Worm (Caenorhabditis elegans): Measurements from ENCODE around the gene nhr-117.

Gene nhr-117

DNA sequence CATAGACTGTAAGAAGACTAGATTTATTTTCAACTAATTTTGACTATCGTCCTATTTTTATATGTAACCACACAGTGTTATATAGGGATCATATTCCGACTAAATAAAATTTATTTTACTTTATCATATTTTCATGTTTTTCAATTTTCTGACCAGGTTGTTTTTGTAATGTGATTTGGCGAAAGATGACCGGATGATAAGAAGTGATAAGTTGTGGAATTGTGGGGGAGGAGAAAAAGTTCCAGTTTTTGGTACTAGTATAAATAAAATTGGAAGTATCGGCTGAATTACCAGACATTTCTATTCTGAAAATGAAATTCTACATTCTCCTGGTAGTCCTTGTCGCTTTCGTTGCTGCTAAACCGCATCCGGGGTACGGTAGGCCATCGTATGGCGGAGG is 35.9 kb downstream of the nhr-117 start, which contains the start of gene F16B4.7:
Gene F16B4.7 (plus strand): TSS at position 301 of the 400 bp plus-strand sequence.
- TF ChIP-seq F10E7.11 (tag; optimal IDR thresholded peaks at IDR 0.05): no peak

DNA sequence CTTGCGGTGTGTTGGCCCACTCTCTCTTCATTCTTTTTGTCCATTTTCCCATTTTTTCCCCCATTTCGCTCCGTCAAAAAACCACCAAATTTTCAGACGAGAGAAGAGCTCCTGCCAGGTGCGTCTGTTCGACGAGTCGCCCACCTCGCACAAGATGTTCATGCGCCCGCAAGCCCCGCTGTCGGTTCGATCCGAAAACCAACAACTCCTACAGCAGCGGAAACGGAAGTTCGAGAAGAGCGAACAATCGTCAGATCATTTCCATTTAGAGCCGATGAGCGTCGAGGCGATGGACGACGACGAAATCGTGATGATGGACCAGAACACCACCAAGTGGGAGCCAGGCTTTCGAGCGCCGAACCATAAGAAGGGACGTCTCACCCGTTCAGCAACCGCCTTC is 38.1 kb downstream of the nhr-117 start:
- TF ChIP-seq zfh-2 (GFP tag; conservative IDR thresholded peaks at IDR 0.05) (peak; percentile 51), ceh-100 (GFP tag; IDR thresholded peaks at IDR 0.05) (no peak)

ce11 chrV:1579790-1580189 is 41.5 kb downstream of the nhr-117 start:
- TF ChIP-seq ztf-26 (tag; optimal IDR thresholded peaks at IDR 0.05) (no peak), mxl-1 (tag; optimal IDR thresholded peaks at IDR 0.05) (no peak), cebp-2 (GFP tag; IDR thresholded peaks at IDR 0.05) (no peak), F52B5.7 (tag; optimal IDR thresholded peaks at IDR 0.05) (no peak), ama-1 (optimal IDR thresholded peaks at IDR 0.05) (no peak), ama-1 (GFP tag; optimal IDR thresholded peaks at IDR 0.05) (no peak), hsf-1 (GFP tag; IDR thresholded peaks at IDR 0.05) (no peak), somi-1 (GFP tag; optimal IDR thresholded peaks at IDR 0.05) (no peak), let-526 (GFP tag; IDR thresholded peaks at IDR 0.05) (no peak), atf-7 (tag; optimal IDR thresholded peaks at IDR 0.05) (no peak), rpc-1 (optimal IDR thresholded peaks at IDR 0.05) (no peak), rpc-1 (tag; optimal IDR thresholded peaks at IDR 0.05) (no peak), T07F8.4 (tag; optimal IDR thresholded peaks at IDR 0.05) (no peak), nhr-179 (tag; optimal IDR thresholded peaks at IDR 0.05) (no peak), dox-1 (GFP tag; IDR thresholded peaks at IDR 0.05) (no peak)

DNA sequence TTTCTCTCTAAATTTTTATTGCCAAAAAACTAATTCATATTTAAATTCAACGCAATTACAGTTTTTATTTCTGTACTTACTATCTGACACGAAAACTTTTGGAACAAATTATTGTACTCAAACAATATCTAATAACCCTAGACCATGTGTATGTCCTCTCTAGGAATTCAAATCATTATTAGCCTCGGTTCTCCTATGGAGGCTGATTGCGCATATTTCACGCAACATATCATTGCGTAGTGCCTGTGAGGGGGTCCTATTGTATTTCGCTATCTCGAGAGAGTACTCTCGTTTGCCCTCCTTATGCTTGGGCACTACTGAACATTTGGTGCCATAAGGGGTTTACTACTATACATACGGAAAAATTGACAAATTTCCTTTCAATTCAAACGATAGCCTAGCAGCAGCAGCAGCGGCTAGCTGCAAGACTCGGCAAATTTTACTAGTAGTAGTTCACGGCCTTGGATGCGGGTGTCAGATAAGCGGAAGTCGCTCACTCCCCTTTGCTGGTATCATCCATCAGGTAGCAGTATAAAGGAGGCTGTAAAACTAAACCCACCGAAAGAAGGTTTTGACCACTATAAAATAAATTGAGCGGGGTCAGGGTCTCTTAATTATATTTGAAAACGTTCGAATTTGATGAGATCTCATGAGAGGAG is 42.6 kb downstream of the nhr-117 start:
- TF ChIP-seq ceh-91 (GFP tag; IDR thresholded peaks at IDR 0.05) (no peak), repo-1 (tag; optimal IDR thresholded peaks at IDR 0.05) (no peak), atf-7 (tag; optimal IDR thresholded peaks at IDR 0.05) (no peak), Y67H2A.10 (GFP tag; conservative IDR thresholded peaks at IDR 0.05) (no peak), hrde-1 (tag; optimal IDR thresholded peaks at IDR 0.05; ENCODE audit: borderline replicate concordance) (no peak), Y53F4B.3 (GFP tag; IDR thresholded peaks at IDR 0.05) (no peak)

- TF ChIP-seq zfh-2 (GFP tag; conservative IDR thresholded peaks at IDR 0.05): 0 out of 2 replicates have a peak, but pooled peaks have one; percentile 26
- no peak for TF ChIP-seq attf-6 (GFP tag; IDR thresholded peaks at IDR 0.05)
Observed at ce11 chrV:1577092-1577709, 44.1 kb downstream of the nhr-117 start.

DNA sequence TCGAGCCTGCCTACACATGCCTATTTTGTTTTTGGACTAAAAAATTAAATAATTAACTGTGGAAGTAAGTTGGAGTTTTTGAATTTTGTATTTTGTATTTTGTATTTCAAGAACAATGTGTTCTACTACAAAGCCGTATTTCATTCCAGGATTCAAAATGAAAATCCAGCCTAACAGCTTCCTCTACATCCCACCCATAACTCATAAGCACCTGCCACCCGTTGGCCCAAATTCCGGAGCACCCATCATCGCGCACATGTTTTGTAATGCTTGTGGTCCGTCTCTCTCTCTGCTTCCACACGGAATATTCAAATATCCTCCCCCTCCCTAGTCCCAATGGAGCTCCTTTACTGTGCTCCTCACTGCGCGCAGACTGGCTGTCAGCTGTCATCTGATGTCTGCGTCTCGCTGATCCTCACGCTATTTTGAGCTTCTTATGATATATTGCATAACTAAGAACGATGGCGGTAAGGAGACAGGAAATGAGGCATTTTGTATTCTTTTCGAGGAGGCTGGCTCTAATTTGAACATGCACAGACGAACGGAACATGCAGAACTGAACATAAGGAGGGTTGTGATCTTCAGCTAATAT is 45.7 kb downstream of the nhr-117 start:
- no peak for TF ChIP-seq ztf-18 (tag; optimal IDR thresholded peaks at IDR 0.05)

DNA sequence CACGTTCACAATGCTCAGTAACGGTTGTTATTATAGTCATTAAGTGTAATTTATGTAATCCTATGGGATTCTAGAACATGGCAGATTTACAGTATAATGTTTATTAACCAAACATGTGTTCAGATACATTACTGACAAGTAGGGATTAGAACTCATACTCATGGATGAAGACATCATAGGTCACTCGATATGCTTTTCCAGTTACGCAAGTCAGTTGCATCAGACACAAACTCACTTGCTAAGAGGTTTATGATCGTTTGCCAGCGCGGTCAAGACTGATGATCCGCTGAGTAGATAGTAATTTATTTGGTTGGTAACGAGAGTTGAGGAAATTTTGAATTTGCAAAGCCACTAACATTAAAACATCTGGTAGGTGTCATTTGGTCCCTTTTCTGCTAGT is 46.7 kb downstream of the nhr-117 start:
- TF ChIP-seq nhr-120 (GFP tag; IDR thresholded peaks at IDR 0.05) (no peak), F22D6.2 (tag; optimal IDR thresholded peaks at IDR 0.05) (no peak), bed-1 (GFP tag; IDR thresholded peaks at IDR 0.05) (no peak)

Measured in whole organism, young adult.